Fruit fly (Drosophila melanogaster) whole organism, prepupa: Measurements from ENCODE around the gene Fas1.

ENCODE experiments used
- CG10631 ChIP-seq: fragments of 200-800 bp; sonication (Bioruptor generic); optimal IDR thresholded peaks from 2 replicates; lab custom pipeline; 2016; ENCODE audit warnings: missing biosample characterization, missing genetic modification characterization
- CG10669 ChIP-seq: fragments of 200-800 bp; sonication (Bioruptor generic); optimal IDR thresholded peaks from 3 replicates; lab custom pipeline; 2018; ENCODE audit warnings: missing biosample characterization, mild to moderate bottlenecking, missing genetic modification characterization, moderate library complexity
- CG11294 ChIP-seq: fragments of 200-800 bp; sonication (Bioruptor generic); IDR thresholded peaks from 2 replicates; pipeline ENCODE4 v1.3.6; 2022; ENCODE audit warnings: missing biosample characterization, missing genetic modification characterization
- CG11902 ChIP-seq: fragments of 200-800 bp; sonication (Bioruptor generic); optimal IDR thresholded peaks from 3 replicates; lab custom pipeline; 2016; ENCODE audit warnings: missing biosample characterization, missing genetic modification characterization
- CG15336 ChIP-seq: fragments of 200-800 bp; sonication (Bioruptor generic); IDR thresholded peaks from 2 replicates; pipeline ENCODE4 v1.3.6; 2022; ENCODE audit warnings: missing biosample characterization, missing genetic modification characterization
- CG1621 ChIP-seq: fragments of 200-800 bp; sonication (Bioruptor generic); optimal IDR thresholded peaks from 3 replicates; lab custom pipeline; 2018; ENCODE audit warnings: missing biosample characterization, mild to moderate bottlenecking, missing genetic modification characterization
- CG16779 ChIP-seq: fragments of 200-800 bp; sonication (Bioruptor generic); optimal IDR thresholded peaks from 3 replicates; lab custom pipeline; 2017; ENCODE audit warnings: missing biosample characterization, mild to moderate bottlenecking, missing genetic modification characterization
- CG3032 ChIP-seq: fragments of 200-800 bp; optimal IDR thresholded peaks from 2 replicates; lab custom pipeline; 2019; ENCODE audit warnings: missing biosample characterization, mild to moderate bottlenecking, missing genetic modification characterization, moderate library complexity
- CG31627 ChIP-seq: fragments of 200-800 bp; sonication (Bioruptor generic); optimal IDR thresholded peaks from 3 replicates; lab custom pipeline; 2016; ENCODE audit warnings: missing biosample characterization, missing genetic modification characterization
- CG32006 ChIP-seq: fragments of 200-800 bp; sonication (Bioruptor generic); optimal IDR thresholded peaks from 3 replicates; lab custom pipeline; 2017; ENCODE audit warnings: missing biosample characterization, mild to moderate bottlenecking, missing genetic modification characterization
- CG34406 ChIP-seq: fragments of 200-800 bp; sonication (Bioruptor generic); optimal IDR thresholded peaks from 3 replicates; lab custom pipeline; 2016; ENCODE audit warnings: missing biosample characterization, missing genetic modification characterization
- CG4318 ChIP-seq: fragments of 200-800 bp; sonication (Bioruptor generic); optimal IDR thresholded peaks from 3 replicates; lab custom pipeline; 2017; ENCODE audit warnings: missing biosample characterization, mild to moderate bottlenecking, missing genetic modification characterization
- CG6163 ChIP-seq: fragments of 200-800 bp; sonication (Bioruptor generic); IDR thresholded peaks from 3 replicates; pipeline ENCODE4 v1.3.6; 2022; ENCODE audit warnings: missing biosample characterization, missing genetic modification characterization
- CG6276 ChIP-seq: fragments of 200-800 bp; sonication (Bioruptor generic); optimal IDR thresholded peaks from 2 replicates; lab custom pipeline; 2017; ENCODE audit warnings: missing biosample characterization, mild to moderate bottlenecking, missing genetic modification characterization
- CG6792 ChIP-seq: fragments of 200-800 bp; sonication (Bioruptor generic); optimal IDR thresholded peaks from 3 replicates; lab custom pipeline; 2016; ENCODE audit warnings: missing biosample characterization, missing genetic modification characterization
- CG6854 ChIP-seq: fragments of 200-800 bp; sonication (Bioruptor generic); optimal IDR thresholded peaks from 2 replicates; lab custom pipeline; 2017; ENCODE audit warnings: missing biosample characterization, mild to moderate bottlenecking, missing genetic modification characterization
- CG8119 ChIP-seq: fragments of 200-800 bp; sonication (Bioruptor generic); IDR thresholded peaks from 3 replicates; pipeline ENCODE4 v1.3.6; 2022; ENCODE audit warnings: missing biosample characterization, missing genetic modification characterization
- CG8319 ChIP-seq: fragments of 200-800 bp; sonication (Bioruptor generic); optimal IDR thresholded peaks from 3 replicates; lab custom pipeline; 2016; ENCODE audit warnings: missing biosample characterization, missing genetic modification characterization
- Eip75B ChIP-seq: fragments of 200-800 bp; sonication (Bioruptor generic); optimal IDR thresholded peaks from 3 replicates; lab custom pipeline; 2016; ENCODE audit warnings: missing biosample characterization, missing genetic modification characterization
- Eip78C ChIP-seq: fragments of 200-800 bp; sonication (Bioruptor generic); peaks from one replicate; lab custom pipeline; 2016; ENCODE audit warnings: missing biosample characterization, missing genetic modification characterization
- Eip93F ChIP-seq: fragments of 200-800 bp; sonication (Bioruptor generic); optimal IDR thresholded peaks from 2 replicates; lab custom pipeline; 2016; ENCODE audit warnings: missing biosample characterization, mild to moderate bottlenecking, missing genetic modification characterization
- Ets96B ChIP-seq: fragments of 200-800 bp; optimal IDR thresholded peaks from 2 replicates; lab custom pipeline; 2019; ENCODE audit warnings: missing biosample characterization, mild to moderate bottlenecking, missing genetic modification characterization, moderate library complexity
- Gug ChIP-seq: fragments of 200-800 bp; sonication (Bioruptor generic); IDR thresholded peaks from 2 replicates; pipeline ENCODE4 v1.3.6; 2022; ENCODE audit warnings: missing biosample characterization, missing genetic modification characterization
- Hr4 ChIP-seq: fragments of 200-800 bp; sonication (Bioruptor generic); optimal IDR thresholded peaks from 3 replicates; lab custom pipeline; 2016; ENCODE audit warnings: missing biosample characterization, missing genetic modification characterization
- Met ChIP-seq: fragments of 200-800 bp; sonication (Bioruptor generic); optimal IDR thresholded peaks from 3 replicates; lab custom pipeline; 2016; ENCODE audit warnings: missing biosample characterization, missing genetic modification characterization
- Smox ChIP-seq: fragments of 200-800 bp; sonication (Bioruptor generic); optimal IDR thresholded peaks from 3 replicates; lab custom pipeline; 2016; ENCODE audit warnings: missing biosample characterization, missing genetic modification characterization
- Sox102F ChIP-seq: fragments of 200-800 bp; sonication (Bioruptor generic); optimal IDR thresholded peaks from 2 replicates; lab custom pipeline; 2016; ENCODE audit warnings: missing biosample characterization, mild to moderate bottlenecking, missing genetic modification characterization
- Sox14 ChIP-seq: fragments of 200-800 bp; sonication (Bioruptor generic); optimal IDR thresholded peaks from 3 replicates; lab custom pipeline; 2016; ENCODE audit warnings: missing biosample characterization, missing genetic modification characterization
- Sox15 ChIP-seq: fragments of 200-800 bp; sonication (Bioruptor generic); optimal IDR thresholded peaks from 3 replicates; lab custom pipeline; 2016; ENCODE audit warnings: missing biosample characterization, missing genetic modification characterization
- acj6 ChIP-seq: fragments of 200-800 bp; sonication (Bioruptor generic); optimal IDR thresholded peaks from 3 replicates; lab custom pipeline; 2016; ENCODE audit warnings: missing biosample characterization, missing genetic modification characterization
- dac ChIP-seq: fragments of 200-800 bp; sonication (Bioruptor generic); optimal IDR thresholded peaks from 2 replicates; lab custom pipeline; 2017; ENCODE audit warnings: missing biosample characterization, mild to moderate bottlenecking, missing genetic modification characterization
- dsx ChIP-seq: fragments of 200-800 bp; optimal IDR thresholded peaks from 3 replicates; lab custom pipeline; 2019; ENCODE audit warnings: missing biosample characterization, mild to moderate bottlenecking, missing genetic modification characterization, moderate library complexity; ENCODE audit not compliant: poor library complexity, severe bottlenecking
- eg ChIP-seq: fragments of 200-800 bp; sonication (Bioruptor generic); IDR thresholded peaks from 3 replicates; pipeline ENCODE4 v1.3.6; 2022; ENCODE audit warnings: missing biosample characterization, missing genetic modification characterization
- esn ChIP-seq: fragments of 200-800 bp; sonication (Bioruptor generic); optimal IDR thresholded peaks from 2 replicates; lab custom pipeline; 2016; ENCODE audit warnings: missing biosample characterization, mild to moderate bottlenecking, missing genetic modification characterization, moderate library complexity
- fkh ChIP-seq: fragments of 200-800 bp; sonication (Bioruptor generic); optimal IDR thresholded peaks from 3 replicates; lab custom pipeline; 2017; ENCODE audit warnings: missing biosample characterization, mild to moderate bottlenecking, missing genetic modification characterization, moderate library complexity
- lz ChIP-seq: fragments of 200-800 bp; sonication (Bioruptor generic); optimal IDR thresholded peaks from 3 replicates; lab custom pipeline; 2016; ENCODE audit warnings: missing biosample characterization, missing genetic modification characterization
- net ChIP-seq: fragments of 200-800 bp; sonication (Bioruptor generic); optimal IDR thresholded peaks from 3 replicates; lab custom pipeline; 2016; ENCODE audit warnings: missing biosample characterization, missing genetic modification characterization
- spab ChIP-seq: fragments of 200-800 bp; sonication (Bioruptor generic); optimal IDR thresholded peaks from 2 replicates; lab custom pipeline; 2017; ENCODE audit warnings: missing biosample characterization, mild to moderate bottlenecking, missing genetic modification characterization, missing genetic modification reagents
- vri ChIP-seq: fragments of 200-800 bp; sonication (Bioruptor generic); optimal IDR thresholded peaks from 3 replicates; lab custom pipeline; 2016; ENCODE audit warnings: missing biosample characterization, mild to moderate bottlenecking, missing genetic modification characterization

Fas1 gene

DNA sequence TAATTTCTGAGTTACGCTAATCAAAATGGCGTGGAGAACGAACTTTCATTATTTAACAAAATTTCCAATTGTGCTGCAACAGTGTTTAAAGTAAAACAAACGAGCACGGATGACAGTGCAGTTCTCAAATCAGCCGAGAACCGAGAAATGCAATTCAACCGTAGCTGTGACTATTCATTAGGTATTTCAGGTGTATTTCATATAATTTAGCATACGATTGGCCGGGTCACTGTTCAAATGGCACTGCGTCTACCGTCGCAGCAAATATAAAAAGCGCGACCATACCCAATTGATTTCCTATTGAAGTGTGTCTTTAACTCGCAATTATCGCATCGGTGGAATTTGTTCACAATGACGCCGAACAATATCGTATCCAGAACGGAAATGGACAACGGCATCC, 4.6 kb upstream of the Fas1 start, which contains the start of gene CG14893:
TSS of gene CG14893 (plus strand) at position 301 of the 400 bp plus-strand sequence.
- TF ChIP-seq acj6, result no peak
- TF ChIP-seq dsx (GFP tag; lab: Kevin White, UChicago), result no peak
- no peak for TF ChIP-seq esn
- no peak for TF ChIP-seq Hr4 (GFP tag; lab: Kevin White, UChicago)
- TF ChIP-seq CG10631 (GFP tag; lab: Kevin White, UChicago), result no peak
- TF ChIP-seq Ets96B (tag; lab: Kevin White, UChicago), result no peak
- TF ChIP-seq CG3032 (tag; lab: Kevin White, UChicago), result no peak
- TF ChIP-seq CG6854 (GFP tag; lab: Kevin White, UChicago), result no peak
- TF ChIP-seq Sox15 (GFP tag; lab: Kevin White, UChicago), result no peak
- no peak for TF ChIP-seq CG34406 (GFP tag; lab: Kevin White, UChicago)

dm6 chr3R:16624371-16624749, 678 bp upstream of the Fas1 start, which contains the start of gene Ccdc114:
TSS of gene Ccdc114 (minus strand) at chr3R:16624717.
- TF ChIP-seq CG3032 (tag; lab: Kevin White, UChicago), result no peak
- no peak for TF ChIP-seq eg (GFP tag; lab: Robert Waterston, UW)
- TF ChIP-seq CG10669 (GFP tag; lab: Kevin White, UChicago), result no peak
- TF ChIP-seq CG8319, result peak; percentile 70
- no peak for TF ChIP-seq Sox14
- TF ChIP-seq net, result no peak
- TF ChIP-seq, all 60 proteins: peak for 1

- TF ChIP-seq dac (GFP tag; lab: Kevin White, UChicago) (no peak), CG8119 (GFP tag; lab: Robert Waterston, UW) (peak; percentile 33; the same call in 1 of the 3 replicates), dsx (GFP tag; lab: Kevin White, UChicago) (no peak), Eip78C (GFP tag; lab: Kevin White, UChicago) (peak; percentile 46), CG31627 (GFP tag; lab: Kevin White, UChicago) (no peak), CG6163 (GFP tag; lab: Robert Waterston, UW) (0 out of 3 replicates have a peak, but pooled peaks have one; percentile 29), CG1621 (tag; lab: Kevin White, UChicago) (peak; percentile 26)
Measured at dm6 chr3R:16625844-16626430, 899 bp downstream of the Fas1 start.

DNA sequence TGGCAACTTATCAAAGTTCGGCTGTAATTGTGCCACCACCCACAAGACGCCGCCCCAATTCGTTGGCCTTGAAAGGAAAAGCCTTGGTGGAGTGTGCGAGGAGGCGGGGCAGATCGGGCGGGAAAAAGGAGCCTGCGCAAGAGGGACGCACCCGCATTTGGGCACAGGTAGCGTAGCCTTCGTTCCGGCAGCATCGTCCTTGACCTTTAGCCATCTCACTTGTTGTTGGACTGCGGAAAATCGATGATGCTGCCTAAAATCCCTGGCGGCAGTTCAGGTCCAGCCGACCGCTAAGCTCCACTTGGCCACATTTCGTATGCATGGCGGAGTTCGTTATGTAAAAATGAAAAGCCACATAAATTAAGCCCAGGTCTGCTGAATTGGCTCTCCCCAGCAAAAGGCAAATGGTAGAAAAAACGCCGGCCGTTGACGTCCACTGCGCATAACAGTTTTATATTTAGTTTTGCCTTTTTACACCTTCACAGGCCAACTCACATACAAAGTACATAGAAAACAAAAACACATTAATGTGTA, 1.9 kb downstream of the Fas1 start:
- TF ChIP-seq CG15336 (GFP tag; lab: Robert Waterston, UW), result no peak
- no peak for TF ChIP-seq dsx (GFP tag; lab: Kevin White, UChicago)
- no peak for TF ChIP-seq CG8119 (GFP tag; lab: Robert Waterston, UW)
- no peak for TF ChIP-seq vri (GFP tag; lab: Kevin White, UChicago)
- no peak for TF ChIP-seq CG16779 (tag; lab: Kevin White, UChicago)
- no peak for TF ChIP-seq spab (GFP tag; lab: Kevin White, UChicago)
- peak; percentile 51 for TF ChIP-seq fkh (GFP tag; lab: Kevin White, UChicago)
- no peak for TF ChIP-seq Eip75B (GFP tag; lab: Kevin White, UChicago)
- no peak for TF ChIP-seq Ets96B (tag; lab: Kevin White, UChicago)

DNA sequence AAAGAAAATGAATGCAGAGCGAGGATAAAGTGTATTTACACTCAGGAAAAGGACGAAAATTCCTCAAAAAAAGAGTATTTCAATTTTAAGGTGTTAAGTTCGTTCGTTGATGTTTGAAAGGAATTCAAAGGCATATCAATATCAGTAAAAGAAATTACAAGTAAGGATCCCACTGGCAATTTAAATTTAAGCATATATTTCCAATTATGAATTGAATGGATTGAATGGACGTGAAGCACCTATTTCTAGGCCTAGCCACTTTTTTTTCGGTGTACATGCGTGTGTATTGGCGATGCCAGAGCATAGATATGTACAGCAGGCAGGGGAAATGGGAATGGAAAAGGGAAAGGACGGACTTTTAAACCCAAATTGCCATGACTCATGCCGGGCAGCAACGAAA, 5.5 kb downstream of the Fas1 start:
- no peak for TF ChIP-seq Hr4 (GFP tag; lab: Kevin White, UChicago)
- no peak for TF ChIP-seq CG6854 (GFP tag; lab: Kevin White, UChicago)
- TF ChIP-seq CG6276, result no peak
- no peak for TF ChIP-seq dac (GFP tag; lab: Kevin White, UChicago)
- no peak for TF ChIP-seq CG11294 (GFP tag; lab: Robert Waterston, UW)
- TF ChIP-seq CG32006 (GFP tag; lab: Kevin White, UChicago), result no peak
- TF ChIP-seq CG6792 (GFP tag; lab: Kevin White, UChicago), result no peak
- no peak for TF ChIP-seq Sox102F
- TF ChIP-seq dsx (GFP tag; lab: Kevin White, UChicago), result no peak
- TF ChIP-seq CG11902 (GFP tag; lab: Kevin White, UChicago), result no peak
- no peak for TF ChIP-seq Smox (GFP tag; lab: Kevin White, UChicago)
- no peak for TF ChIP-seq CG4318 (GFP tag; lab: Kevin White, UChicago)
- TF ChIP-seq acj6, result no peak
- TF ChIP-seq Met (GFP tag; lab: Kevin White, UChicago), result no peak
- TF ChIP-seq CG3032 (tag; lab: Kevin White, UChicago), result no peak
- TF ChIP-seq spab (GFP tag; lab: Kevin White, UChicago), result no peak
- TF ChIP-seq lz (GFP tag; lab: Kevin White, UChicago), result no peak
- TF ChIP-seq Eip93F, result no peak
- no peak for TF ChIP-seq Gug (GFP tag; lab: Robert Waterston, UW)
